Fruit fly (Drosophila melanogaster) S2 (cell line): Measurements from ENCODE around the gene Ugt36A1.

Experiments
- CG8478 ChIP-seq: fragments of >200 bp; optimal IDR thresholded peaks from 2 replicates; lab custom pipeline; 2018
- CTCF ChIP-seq, 2 experiments: fragments of >200 bp; optimal IDR thresholded peaks; 2 replicates each; lab custom pipeline; 2018

DNA sequence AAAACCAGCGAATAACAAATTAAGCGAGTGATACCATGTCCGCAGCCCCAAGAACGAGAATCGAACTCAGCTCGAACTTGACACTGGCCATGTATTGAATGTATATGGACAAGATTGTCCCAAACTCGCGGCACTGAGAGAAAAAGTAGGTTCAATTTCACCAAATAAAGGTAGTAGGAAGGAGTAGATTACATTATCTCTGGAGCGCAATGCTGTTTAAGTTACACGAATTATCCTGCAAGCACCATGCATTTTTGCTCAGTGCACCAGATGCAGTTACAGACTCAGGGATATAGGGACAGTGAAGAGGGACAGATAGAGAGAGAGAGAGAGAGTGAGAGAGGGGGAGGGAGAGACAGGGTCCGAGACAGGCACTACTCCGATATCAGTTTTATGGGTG lies 24.9 kb upstream of the Ugt36A1 start:
- TF ChIP-seq CG8478 (lab: Kevin White, UChicago) (no peak), CTCF (optimal IDR thresholded peaks at IDR 0.05; lab: Kevin White, UChicago) (no peak)
